Worm (Caenorhabditis elegans): ENCODE data around the gene srv-32.

DNA sequence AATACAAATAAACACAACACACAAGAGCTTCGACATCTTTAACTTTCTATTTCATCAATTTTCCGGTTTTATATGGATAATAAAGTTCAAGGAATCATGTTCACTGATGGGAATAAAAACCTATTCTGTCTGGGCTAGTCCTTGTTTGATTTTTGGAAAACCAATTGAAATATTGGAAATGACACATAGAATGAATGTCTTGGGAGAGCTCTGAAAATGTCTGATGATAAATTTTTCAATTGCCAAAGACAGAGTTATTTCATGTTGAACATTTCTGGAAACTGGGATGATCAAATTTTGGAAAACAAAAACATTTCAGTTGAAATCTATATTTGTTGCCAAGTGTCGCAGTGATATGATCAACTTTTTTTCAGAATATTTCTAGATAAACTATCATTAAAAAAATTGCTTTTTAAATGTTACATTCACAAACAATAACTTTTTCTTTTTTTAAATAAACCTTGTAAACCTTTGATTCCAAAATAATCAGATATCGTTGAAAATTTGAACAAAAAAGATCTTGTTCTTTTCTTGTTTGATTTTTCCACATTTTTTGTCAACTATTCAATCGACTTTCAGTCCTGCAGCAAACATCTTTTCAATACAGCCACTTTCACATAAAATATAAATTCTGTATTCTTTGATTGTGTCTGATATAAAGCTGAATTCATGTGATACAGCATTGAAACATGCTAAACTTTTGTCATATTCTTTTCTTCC, 44.4 kb downstream of the srv-32 start, which contains the start of the genes F58F9.6 and F58F9.8:
- TF ChIP-seq him-1 (tag; optimal IDR thresholded peaks at IDR 0.05) (no peak), dao-5 (tag; optimal IDR thresholded peaks at IDR 0.05) (no peak)
